Fruit fly (Drosophila melanogaster): ENCODE results near the gene CG15332.

Gene CG15332

DNA sequence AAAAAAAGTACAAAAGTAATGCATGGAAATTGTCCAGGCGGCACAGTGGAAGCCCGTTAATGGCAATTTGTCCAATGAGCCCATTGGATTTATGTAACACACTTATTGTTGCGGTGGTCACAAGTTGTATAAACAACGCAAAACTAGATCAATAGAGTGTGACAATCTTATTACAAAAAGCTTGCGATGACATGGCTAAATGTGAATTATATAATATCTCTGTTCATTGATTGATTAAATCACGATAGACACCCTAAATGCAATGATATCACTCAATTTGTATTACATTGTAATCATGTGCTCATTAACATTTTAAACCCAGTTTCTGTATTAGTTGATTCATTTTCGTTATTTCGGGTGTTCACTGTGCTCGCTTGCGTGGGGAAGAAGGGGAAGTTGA lies 22.2 kb upstream of the CG15332 start:
- TF ChIP-seq net (GFP tag; optimal IDR thresholded peaks at IDR 0.05) (no peak), CG9139 (GFP tag; optimal IDR thresholded peaks at IDR 0.05) (no peak), Hr38 (GFP tag; optimal IDR thresholded peaks at IDR 0.05) (no peak), CG1621 (tag; optimal IDR thresholded peaks at IDR 0.05) (no peak), Eip75B (GFP tag; optimal IDR thresholded peaks at IDR 0.05) (peak; percentile 41), achi (GFP tag; optimal IDR thresholded peaks at IDR 0.05) (peak; percentile 51), Sox102F (GFP tag; optimal IDR thresholded peaks at IDR 0.05) (peak; percentile 43), svp (GFP tag) (peak; percentile 80), dsx (GFP tag; optimal IDR thresholded peaks at IDR 0.05; ENCODE audit: poor library complexity, severe bottlenecking) (no peak), Eip78C (GFP tag) (peak; percentile 82), CG8319 (GFP tag; optimal IDR thresholded peaks at IDR 0.05) (no peak), pdm3 (GFP tag; optimal IDR thresholded peaks at IDR 0.05) (peak; percentile 32), fkh (GFP tag; optimal IDR thresholded peaks at IDR 0.05) (no peak), CG32006 (GFP tag; optimal IDR thresholded peaks at IDR 0.05) (peak; percentile 72), esn (GFP tag; optimal IDR thresholded peaks at IDR 0.05) (peak; percentile 60), CG34406 (GFP tag; optimal IDR thresholded peaks at IDR 0.05) (peak; percentile 27), CG7368 (GFP tag; optimal IDR thresholded peaks at IDR 0.05) (no peak), CG10631 (GFP tag; optimal IDR thresholded peaks at IDR 0.05) (peak; percentile 24), eg (GFP tag; IDR thresholded peaks at IDR 0.05) (no peak), CG15336 (GFP tag; IDR thresholded peaks at IDR 0.05) (peak; percentile 29; the same call in 1 of the 2 replicates), Ets21C (GFP tag; optimal IDR thresholded peaks at IDR 0.05) (peak; percentile 24), spab (GFP tag; optimal IDR thresholded peaks at IDR 0.05) (peak; percentile 7), CG8632 (GFP tag; optimal IDR thresholded peaks at IDR 0.05) (peak; percentile 38), CG11294 (GFP tag; IDR thresholded peaks at IDR 0.05) (no peak), Met (GFP tag; optimal IDR thresholded peaks at IDR 0.05) (peak; percentile 55), CG31627 (GFP tag; optimal IDR thresholded peaks at IDR 0.05) (peak; percentile 48), cyc (GFP tag; optimal IDR thresholded peaks at IDR 0.05) (peak; percentile 28), OdsH (GFP tag; optimal IDR thresholded peaks at IDR 0.05) (peak; percentile 30), acj6 (GFP tag; optimal IDR thresholded peaks at IDR 0.05) (peak; percentile 31), CG6163 (GFP tag; IDR thresholded peaks at IDR 0.05) (0 out of 3 replicates have a peak, but pooled peaks have one; percentile 40), fd85E (GFP tag; optimal IDR thresholded peaks at IDR 0.05) (no peak), Blimp-1 (GFP tag; optimal IDR thresholded peaks at IDR 0.05) (peak; percentile 4), CG4318 (GFP tag; optimal IDR thresholded peaks at IDR 0.05) (peak; percentile 30), CG6792 (GFP tag; optimal IDR thresholded peaks at IDR 0.05) (peak; percentile 24), CG11762 (GFP tag; optimal IDR thresholded peaks at IDR 0.05; ENCODE audit: insufficient read depth) (peak; percentile 11), CG6808 (GFP tag; optimal IDR thresholded peaks at IDR 0.05) (peak; percentile 48), CG3032 (tag; optimal IDR thresholded peaks at IDR 0.05) (peak; percentile 26), Eip93F (GFP tag; optimal IDR thresholded peaks at IDR 0.05) (no peak), Sox14 (GFP tag; optimal IDR thresholded peaks at IDR 0.05) (peak; percentile 33), Gug (GFP tag; IDR thresholded peaks at IDR 0.05) (no peak), Hr39 (GFP tag; optimal IDR thresholded peaks at IDR 0.05) (peak; percentile 52), salr (GFP tag; optimal IDR thresholded peaks at IDR 0.05) (peak in 1 of 2 experiments; percentile 9), dac (GFP tag; optimal IDR thresholded peaks at IDR 0.05) (peak; percentile 5), lz (GFP tag; optimal IDR thresholded peaks at IDR 0.05) (peak; percentile 52), CG6854 (GFP tag; optimal IDR thresholded peaks at IDR 0.05) (no peak), CG8119 (GFP tag; IDR thresholded peaks at IDR 0.05) (no peak), vri (GFP tag; optimal IDR thresholded peaks at IDR 0.05) (no peak), ss (GFP tag; optimal IDR thresholded peaks at IDR 0.05) (peak in 1 of 2 experiments; percentile 15), Smox (GFP tag; optimal IDR thresholded peaks at IDR 0.05) (peak; percentile 19), topi (GFP tag; optimal IDR thresholded peaks at IDR 0.05) (peak; percentile 64), CG16779 (tag; optimal IDR thresholded peaks at IDR 0.05) (no peak), CG6276 (GFP tag; optimal IDR thresholded peaks at IDR 0.05) (peak; percentile 25)

All from whole organism, prepupa.